Worm (Caenorhabditis elegans): ENCODE results near the gene F39B3.3.

The F39B3.3 gene

ce11 chrX:17611180-17611579 lies 32.3 kb upstream of the F39B3.3 start (continued):
- TF ChIP-seq ztf-22 (GFP tag; optimal IDR thresholded peaks at IDR 0.05): no peak
- peak; percentile 81 for TF ChIP-seq pbrm-1 (GFP tag; IDR thresholded peaks at IDR 0.05)
- peak; percentile 62 for TF ChIP-seq T07F8.4 (tag; optimal IDR thresholded peaks at IDR 0.05)
- peak; percentile 24 for TF ChIP-seq madf-10 (tag; optimal IDR thresholded peaks at IDR 0.05)
- TF ChIP-seq hsf-1 (GFP tag; IDR thresholded peaks at IDR 0.05): peak; percentile 40; the same call in 1 of the 2 replicates
- TF ChIP-seq F57A8.1 (GFP tag; optimal IDR thresholded peaks at IDR 0.05): no peak
- TF ChIP-seq D2030.7 (GFP tag; IDR thresholded peaks at IDR 0.05): peak; percentile 94
- peak; percentile 50 for TF ChIP-seq snpc-4 (GFP tag; optimal IDR thresholded peaks at IDR 0.05)
- peak in 2 of 4 experiments; percentile 51 to 64 for TF ChIP-seq snpc-4 (tag; optimal IDR thresholded peaks at IDR 0.05)
- TF ChIP-seq tbp1 (GFP tag; optimal IDR thresholded peaks at IDR 0.05): peak; percentile 86
- no peak for TF ChIP-seq madf-6 (GFP tag; IDR thresholded peaks at IDR 0.05)
- TF ChIP-seq ekl-4 (GFP tag; IDR thresholded peaks at IDR 0.05): peak; percentile 58; the same call in 1 of the 2 replicates
- peak; percentile 76; the same call in 1 of the 2 replicates for TF ChIP-seq attf-6 (GFP tag; IDR thresholded peaks at IDR 0.05)
- TF ChIP-seq F39B2.1 (GFP tag; IDR thresholded peaks at IDR 0.05): no peak
- peak; percentile 24 for TF ChIP-seq ZK185.1 (tag; optimal IDR thresholded peaks at IDR 0.05; ENCODE audit: poor library complexity, severe bottlenecking)
- no peak for TF ChIP-seq Y53G8AR.9 (GFP tag; conservative IDR thresholded peaks at IDR 0.05)
- no peak for TF ChIP-seq tlf-1 (GFP tag; optimal IDR thresholded peaks at IDR 0.05)
- no peak for TF ChIP-seq B0035.1 (tag; optimal IDR thresholded peaks at IDR 0.05)
- TF ChIP-seq mel-28 (tag; optimal IDR thresholded peaks at IDR 0.05; ENCODE audit: borderline replicate concordance): no peak

- peak; percentile 44 for TF ChIP-seq lin-40 (tag; optimal IDR thresholded peaks at IDR 0.05)
- no peak for TF ChIP-seq bed-2 (GFP tag; IDR thresholded peaks at IDR 0.05)
- TF ChIP-seq let-526 (GFP tag; IDR thresholded peaks at IDR 0.05): peak; percentile 63; the same call in 1 of the 2 replicates
- no peak for TF ChIP-seq ama-1 (optimal IDR thresholded peaks at IDR 0.05)
- TF ChIP-seq ama-1 (GFP tag; optimal IDR thresholded peaks at IDR 0.05): no peak
- no peak for TF ChIP-seq zim-3 (tag; optimal IDR thresholded peaks at IDR 0.05)
- TF ChIP-seq K12H6.12 (tag; optimal IDR thresholded peaks at IDR 0.05): peak; percentile 25
- no peak for TF ChIP-seq C17E4.6 (GFP tag; IDR thresholded peaks at IDR 0.05)
- no peak for TF ChIP-seq lsy-27 (tag; optimal IDR thresholded peaks at IDR 0.05; ENCODE audit: borderline replicate concordance, insufficient read depth)
- no peak for TF ChIP-seq rcor-1 (GFP tag; IDR thresholded peaks at IDR 0.05)
- no peak for TF ChIP-seq madf-6 (GFP tag; IDR thresholded peaks at IDR 0.05)
- TF ChIP-seq nfya-1 (tag; optimal IDR thresholded peaks at IDR 0.05; ENCODE audit: borderline replicate concordance, insufficient read depth): no peak
- no peak for TF ChIP-seq ztf-22 (GFP tag; optimal IDR thresholded peaks at IDR 0.05)
- no peak for TF ChIP-seq B0035.1 (tag; optimal IDR thresholded peaks at IDR 0.05)
- TF ChIP-seq athp-1 (tag; optimal IDR thresholded peaks at IDR 0.05): no peak
- no peak for TF ChIP-seq attf-3 (GFP tag; conservative IDR thresholded peaks at IDR 0.05)
- TF ChIP-seq tlf-1 (GFP tag; optimal IDR thresholded peaks at IDR 0.05): no peak
- peak; percentile 15 for TF ChIP-seq dpl-1 (GFP tag; optimal IDR thresholded peaks at IDR 0.05)
- TF ChIP-seq madf-3 (GFP tag; IDR thresholded peaks at IDR 0.05): no peak
- no peak for TF ChIP-seq D2030.7 (GFP tag; IDR thresholded peaks at IDR 0.05)
- no peak for TF ChIP-seq ekl-4 (GFP tag; IDR thresholded peaks at IDR 0.05)
- TF ChIP-seq bed-1 (GFP tag; IDR thresholded peaks at IDR 0.05): no peak
- no peak for TF ChIP-seq zfh-2 (GFP tag; conservative IDR thresholded peaks at IDR 0.05)
- TF ChIP-seq lin-35 (GFP tag; optimal IDR thresholded peaks at IDR 0.05): peak in 1 of 3 experiments; percentile 68
- TF ChIP-seq chd-7 (tag; optimal IDR thresholded peaks at IDR 0.05): no peak
- no peak for TF ChIP-seq F57A8.1 (GFP tag; optimal IDR thresholded peaks at IDR 0.05)
- TF ChIP-seq snpc-1.3 (tag; optimal IDR thresholded peaks at IDR 0.05; ENCODE audit: insufficient read depth): no peak
- no peak for TF ChIP-seq cebp-2 (GFP tag; IDR thresholded peaks at IDR 0.05)
- no peak for TF ChIP-seq sea-2 (GFP tag; IDR thresholded peaks at IDR 0.05)
- peak; percentile 15 for TF ChIP-seq nhr-80 (tag; optimal IDR thresholded peaks at IDR 0.05)
- TF ChIP-seq nfyb-1 (GFP tag; IDR thresholded peaks at IDR 0.05): no peak
- TF ChIP-seq rpc-1 (optimal IDR thresholded peaks at IDR 0.05): no peak
- TF ChIP-seq rpc-1 (tag; optimal IDR thresholded peaks at IDR 0.05): no peak
- peak; percentile 20 for TF ChIP-seq efl-1 (GFP tag; optimal IDR thresholded peaks at IDR 0.05)
- no peak for TF ChIP-seq mes-4 (tag; optimal IDR thresholded peaks at IDR 0.05)
Observed at ce11 chrX:17610406-17610981, 31.6 kb upstream of the F39B3.3 start.
